Worm (Caenorhabditis elegans): ENCODE measurements around the gene C08B6.6.

C08B6.6 gene

ce11 chrV:10123324-10123723 is at the start of gene C08B6.6:
Gene C08B6.6, plus strand, starts transcription at chrV:10123624.
- no peak for TF ChIP-seq cog-1 (tag; optimal IDR thresholded peaks at IDR 0.05)
- TF ChIP-seq med-1 (GFP tag; optimal IDR thresholded peaks at IDR 0.05; ENCODE audit: insufficient read depth), result no peak
- TF ChIP-seq ztf-29 (GFP tag; IDR thresholded peaks at IDR 0.05), result no peak
- TF ChIP-seq klf-2 (GFP tag; conservative IDR thresholded peaks at IDR 0.05), result no peak
- no peak for TF ChIP-seq ref-1 (GFP tag; conservative IDR thresholded peaks at IDR 0.05)
- TF ChIP-seq T22C8.4 (GFP tag; IDR thresholded peaks at IDR 0.05), result no peak
- TF ChIP-seq ztf-23 (GFP tag; IDR thresholded peaks at IDR 0.05), result no peak
- no peak for TF ChIP-seq tab-1 (GFP tag; IDR thresholded peaks at IDR 0.05)
- no peak for TF ChIP-seq flt-1 (GFP tag; IDR thresholded peaks at IDR 0.05)

DNA sequence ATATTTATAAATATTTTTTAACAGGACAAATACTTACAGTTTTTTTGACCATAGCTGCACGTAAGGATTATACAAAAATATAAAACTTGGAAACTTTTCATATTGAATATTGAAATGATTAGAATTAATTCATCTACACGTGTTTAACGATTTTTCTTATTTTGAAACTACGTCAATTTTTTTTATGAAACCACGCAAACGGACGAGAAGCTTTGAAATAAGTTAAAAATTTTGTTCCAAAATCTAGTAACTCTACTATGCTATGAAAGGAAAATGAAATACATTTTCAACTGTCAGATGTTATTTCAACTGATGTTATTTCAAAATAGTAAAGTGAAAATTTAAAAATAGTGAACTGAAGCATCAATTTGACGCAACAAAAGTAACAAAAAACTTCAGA is 49.6 kb upstream of the C08B6.6 start, which contains the start of gene F57A8.6:
F57A8.6 (minus strand) TSS at position 101 of the 400 bp plus-strand sequence.
- no peak for TF ChIP-seq ref-1 (GFP tag; conservative IDR thresholded peaks at IDR 0.05)
- no peak for TF ChIP-seq ztf-29 (GFP tag; IDR thresholded peaks at IDR 0.05)
- TF ChIP-seq T22C8.4 (GFP tag; IDR thresholded peaks at IDR 0.05), result no peak
- no peak for TF ChIP-seq cog-1 (tag; optimal IDR thresholded peaks at IDR 0.05)
- no peak for TF ChIP-seq ztf-23 (GFP tag; IDR thresholded peaks at IDR 0.05)
- TF ChIP-seq tab-1 (GFP tag; IDR thresholded peaks at IDR 0.05), result no peak
- TF ChIP-seq med-1 (GFP tag; optimal IDR thresholded peaks at IDR 0.05; ENCODE audit: insufficient read depth), result no peak
- no peak for TF ChIP-seq klf-2 (GFP tag; conservative IDR thresholded peaks at IDR 0.05)
- TF ChIP-seq flt-1 (GFP tag; IDR thresholded peaks at IDR 0.05), result no peak

ce11 chrV:10075441-10075840 is 48.0 kb upstream of the C08B6.6 start, which contains the start of gene F57A8.7:
Gene F57A8.7, plus strand, starts transcription at chrV:10075741.
- TF ChIP-seq flt-1 (GFP tag; IDR thresholded peaks at IDR 0.05) (no peak), ref-1 (GFP tag; conservative IDR thresholded peaks at IDR 0.05) (no peak), cog-1 (tag; optimal IDR thresholded peaks at IDR 0.05) (no peak)

ce11 chrV:10078244-10078643 is 45.2 kb upstream of the C08B6.6 start, which contains the start of gene R04B5.1:
Gene R04B5.1, minus strand, starts transcription at chrV:10078344.
- TF ChIP-seq klf-2 (GFP tag; conservative IDR thresholded peaks at IDR 0.05) (no peak), T22C8.4 (GFP tag; IDR thresholded peaks at IDR 0.05) (no peak), ref-1 (GFP tag; conservative IDR thresholded peaks at IDR 0.05) (no peak), ztf-29 (GFP tag; IDR thresholded peaks at IDR 0.05) (no peak), ztf-23 (GFP tag; IDR thresholded peaks at IDR 0.05) (no peak), tab-1 (GFP tag; IDR thresholded peaks at IDR 0.05) (no peak), cog-1 (tag; optimal IDR thresholded peaks at IDR 0.05) (no peak)

- TF ChIP-seq cog-1 (tag; optimal IDR thresholded peaks at IDR 0.05), result no peak
- no peak for TF ChIP-seq flt-1 (GFP tag; IDR thresholded peaks at IDR 0.05)
- TF ChIP-seq ztf-29 (GFP tag; IDR thresholded peaks at IDR 0.05), result no peak
- no peak for TF ChIP-seq T22C8.4 (GFP tag; IDR thresholded peaks at IDR 0.05)
- TF ChIP-seq med-1 (GFP tag; optimal IDR thresholded peaks at IDR 0.05; ENCODE audit: insufficient read depth), result no peak
- TF ChIP-seq ref-1 (GFP tag; conservative IDR thresholded peaks at IDR 0.05), result no peak
- no peak for TF ChIP-seq tab-1 (GFP tag; IDR thresholded peaks at IDR 0.05)
- TF ChIP-seq klf-2 (GFP tag; conservative IDR thresholded peaks at IDR 0.05), result no peak
- TF ChIP-seq ztf-23 (GFP tag; IDR thresholded peaks at IDR 0.05), result no peak
Measured at ce11 chrV:10080905-10081304, 42.5 kb upstream of the C08B6.6 start.

DNA sequence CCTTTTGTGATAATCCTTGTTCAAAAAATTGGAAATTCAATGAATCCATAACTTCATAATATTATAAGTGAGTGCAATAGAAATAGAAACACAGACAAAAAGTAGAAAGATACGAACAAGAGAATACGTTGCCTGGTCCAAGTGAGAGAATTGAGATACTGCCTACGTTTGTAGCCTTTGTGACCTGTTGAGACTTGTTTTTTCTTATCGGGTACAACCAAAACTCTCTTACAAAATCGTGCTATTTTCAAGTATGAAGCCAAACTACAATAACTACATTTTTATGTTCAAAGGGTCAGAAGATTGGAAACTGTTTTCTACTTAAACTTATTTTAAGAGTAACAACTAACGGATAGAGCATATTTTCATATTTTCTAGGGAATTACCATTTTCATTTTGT is 41.8 kb upstream of the C08B6.6 start, which contains the start of gene nhr-205:
nhr-205 (minus strand) TSS at position 141 of the 400 bp plus-strand sequence.
- no peak for TF ChIP-seq ref-1 (GFP tag; conservative IDR thresholded peaks at IDR 0.05)
- no peak for TF ChIP-seq ztf-29 (GFP tag; IDR thresholded peaks at IDR 0.05)
- no peak for TF ChIP-seq cog-1 (tag; optimal IDR thresholded peaks at IDR 0.05)
- no peak for TF ChIP-seq med-1 (GFP tag; optimal IDR thresholded peaks at IDR 0.05; ENCODE audit: insufficient read depth)

DNA sequence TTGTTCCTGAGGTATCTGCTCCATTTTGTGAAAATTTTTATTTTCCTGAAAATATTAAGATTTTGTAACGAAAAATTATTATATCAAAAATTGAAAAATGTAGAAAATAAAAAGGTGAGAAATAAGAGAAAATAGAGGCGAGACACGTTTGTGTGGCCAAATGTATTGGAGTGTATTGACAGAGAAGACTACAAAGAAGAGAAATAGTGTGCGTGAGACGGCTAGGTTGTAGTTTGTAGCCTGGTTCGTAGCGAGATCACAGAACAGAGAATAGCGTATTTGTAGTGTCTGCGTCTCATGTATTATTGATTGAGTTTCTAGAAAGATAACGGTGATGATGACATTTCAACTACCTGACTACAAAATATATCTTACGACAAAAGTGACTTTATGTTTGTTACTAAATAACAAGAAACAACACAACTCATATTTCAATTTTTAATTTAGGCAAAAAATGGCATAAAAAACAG is 39.4 kb upstream of the C08B6.6 start, which contains the start of gene nhr-12:
nhr-12 (minus strand) TSS at position 51 of the 470 bp plus-strand sequence.
- TF ChIP-seq T22C8.4 (GFP tag; IDR thresholded peaks at IDR 0.05), result no peak
- no peak for TF ChIP-seq klf-2 (GFP tag; conservative IDR thresholded peaks at IDR 0.05)
- no peak for TF ChIP-seq med-1 (GFP tag; optimal IDR thresholded peaks at IDR 0.05; ENCODE audit: insufficient read depth)
- no peak for TF ChIP-seq cog-1 (tag; optimal IDR thresholded peaks at IDR 0.05)
- no peak for TF ChIP-seq ref-1 (GFP tag; conservative IDR thresholded peaks at IDR 0.05)
- no peak for TF ChIP-seq flt-1 (GFP tag; IDR thresholded peaks at IDR 0.05)
- TF ChIP-seq ztf-23 (GFP tag; IDR thresholded peaks at IDR 0.05), result no peak
- TF ChIP-seq tab-1 (GFP tag; IDR thresholded peaks at IDR 0.05), result no peak
- TF ChIP-seq ztf-29 (GFP tag; IDR thresholded peaks at IDR 0.05), result no peak

DNA sequence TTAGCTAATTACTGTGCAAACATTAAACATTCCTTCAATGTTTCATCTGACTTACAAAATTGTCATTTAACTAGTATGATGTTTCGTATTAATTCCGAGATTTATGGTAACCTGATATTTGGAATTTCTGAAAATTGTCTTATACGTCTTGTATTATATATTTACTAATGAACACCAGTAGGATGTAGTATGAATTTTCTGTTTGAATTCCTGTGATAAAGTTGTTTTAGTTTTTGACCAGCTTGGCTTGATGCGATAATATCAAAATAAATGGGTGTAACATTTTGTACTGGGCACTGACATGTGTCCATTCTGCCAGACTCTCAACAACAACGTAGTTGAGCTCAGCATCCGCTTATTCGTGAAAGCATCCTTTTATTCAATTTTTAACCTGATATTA is 38.6 kb upstream of the C08B6.6 start, which contains the start of gene R04B5.6:
R04B5.6 (plus strand) TSS at position 301 of the 400 bp plus-strand sequence.
- no peak for TF ChIP-seq med-1 (GFP tag; optimal IDR thresholded peaks at IDR 0.05; ENCODE audit: insufficient read depth)
- no peak for TF ChIP-seq klf-2 (GFP tag; conservative IDR thresholded peaks at IDR 0.05)
- no peak for TF ChIP-seq T22C8.4 (GFP tag; IDR thresholded peaks at IDR 0.05)
- no peak for TF ChIP-seq cog-1 (tag; optimal IDR thresholded peaks at IDR 0.05)
- no peak for TF ChIP-seq ztf-23 (GFP tag; IDR thresholded peaks at IDR 0.05)
- no peak for TF ChIP-seq ztf-29 (GFP tag; IDR thresholded peaks at IDR 0.05)
- TF ChIP-seq tab-1 (GFP tag; IDR thresholded peaks at IDR 0.05), result no peak
- no peak for TF ChIP-seq flt-1 (GFP tag; IDR thresholded peaks at IDR 0.05)
- no peak for TF ChIP-seq ref-1 (GFP tag; conservative IDR thresholded peaks at IDR 0.05)

- TF ChIP-seq T22C8.4 (GFP tag; IDR thresholded peaks at IDR 0.05) (no peak), klf-2 (GFP tag; conservative IDR thresholded peaks at IDR 0.05) (no peak), ztf-29 (GFP tag; IDR thresholded peaks at IDR 0.05) (no peak), cog-1 (tag; optimal IDR thresholded peaks at IDR 0.05) (no peak), med-1 (GFP tag; optimal IDR thresholded peaks at IDR 0.05; ENCODE audit: insufficient read depth) (no peak), tab-1 (GFP tag; IDR thresholded peaks at IDR 0.05) (no peak), ztf-23 (GFP tag; IDR thresholded peaks at IDR 0.05) (no peak), flt-1 (GFP tag; IDR thresholded peaks at IDR 0.05) (no peak), ref-1 (GFP tag; conservative IDR thresholded peaks at IDR 0.05) (no peak)
Measured at ce11 chrV:10086141-10086540, 37.3 kb upstream of the C08B6.6 start.

DNA sequence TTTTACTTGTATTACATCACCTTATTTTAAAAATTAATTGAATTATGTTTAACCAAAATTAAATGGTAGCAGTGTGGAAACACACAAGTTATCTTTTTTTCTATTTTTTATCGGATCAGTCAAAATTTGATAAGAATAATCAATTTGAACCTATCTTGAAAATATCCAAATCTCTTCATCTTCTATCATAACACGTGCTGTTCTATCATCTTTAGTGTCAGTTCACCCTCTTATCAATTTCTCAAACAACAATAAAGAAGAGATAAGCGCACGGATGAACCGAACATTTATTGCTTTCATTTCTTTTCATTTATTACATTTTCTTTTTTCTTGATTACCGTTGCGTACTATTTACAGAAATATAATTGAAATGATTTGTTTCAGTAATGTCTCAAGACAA is 36.3 kb upstream of the C08B6.6 start, which contains the start of gene R04B5.5:
R04B5.5 (plus strand) TSS at position 378 of the 400 bp plus-strand sequence.
- TF ChIP-seq ref-1 (GFP tag; conservative IDR thresholded peaks at IDR 0.05) (no peak), med-1 (GFP tag; optimal IDR thresholded peaks at IDR 0.05; ENCODE audit: insufficient read depth) (no peak), T22C8.4 (GFP tag; IDR thresholded peaks at IDR 0.05) (no peak), ztf-23 (GFP tag; IDR thresholded peaks at IDR 0.05) (no peak), ztf-29 (GFP tag; IDR thresholded peaks at IDR 0.05) (no peak), flt-1 (GFP tag; IDR thresholded peaks at IDR 0.05) (no peak), tab-1 (GFP tag; IDR thresholded peaks at IDR 0.05) (no peak), klf-2 (GFP tag; conservative IDR thresholded peaks at IDR 0.05) (no peak), cog-1 (tag; optimal IDR thresholded peaks at IDR 0.05) (no peak)

Measured in whole organism, midembryonic.